Fruit fly (Drosophila melanogaster): Measurements from ENCODE around the gene lqfR.

DNA sequence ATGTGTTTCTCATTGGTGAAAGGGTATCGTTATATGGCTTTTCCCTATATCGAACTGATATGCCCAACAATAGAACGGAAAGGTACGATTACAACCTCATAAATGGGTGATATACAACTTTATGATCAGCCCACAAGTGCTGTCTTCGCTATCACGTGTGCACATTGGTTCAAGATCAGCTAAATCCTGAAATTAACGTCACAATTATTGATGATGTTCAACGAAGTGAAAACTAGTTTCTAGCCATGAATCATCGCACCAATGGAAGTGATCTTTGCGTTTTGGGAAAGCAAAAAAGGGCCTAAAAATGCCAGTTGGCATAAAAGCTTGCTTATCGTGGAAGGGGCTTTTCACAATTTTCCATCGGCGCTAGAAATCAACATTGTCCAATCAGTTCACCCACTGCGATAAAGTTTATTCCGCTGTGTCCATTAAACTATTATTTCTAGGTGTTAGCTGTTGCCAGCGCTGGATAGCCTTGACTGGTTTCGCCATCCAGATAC lies 53.6 kb downstream of the lqfR start, which contains the start of gene CG7054:
- TF ChIP-seq CG8478 (optimal IDR thresholded peaks at IDR 0.05) (no peak), psq (optimal IDR thresholded peaks at IDR 0.05) (no peak)

Data from whole organism.